Worm (Caenorhabditis elegans): Measurements from ENCODE around the gene F23H11.7.
A peak's percentile ranks its signal among the peaks of the same experiment; 100 is the strongest.

Gene F23H11.7

ce11 chrIII:909540-909939 lies 9.7 kb downstream of the F23H11.7 start, which contains the start of gene crls-1:
Gene crls-1 (minus strand): TSS chrIII:909902.
- no peak for TF ChIP-seq nhr-25 (tag; optimal IDR thresholded peaks at IDR 0.05)
- TF ChIP-seq Y55F3AM.14 (GFP tag; optimal IDR thresholded peaks at IDR 0.05) = no peak
- peak in 1 of 2 experiments; percentile 14 for TF ChIP-seq lsy-2 (tag; optimal IDR thresholded peaks at IDR 0.05)

ce11 chrIII:907990-908389 lies 11.2 kb downstream of the F23H11.7 start:
- TF ChIP-seq fos-1 (tag; optimal IDR thresholded peaks at IDR 0.05) (peak; percentile 93), ZK546.5 (tag; optimal IDR thresholded peaks at IDR 0.05) (no peak), ztf-11 (tag; optimal IDR thresholded peaks at IDR 0.05) (no peak), nhr-129 (tag; optimal IDR thresholded peaks at IDR 0.05) (peak; percentile 59), nhr-25 (tag; optimal IDR thresholded peaks at IDR 0.05) (peak; percentile 22), C34F6.9 (tag; optimal IDR thresholded peaks at IDR 0.05) (peak; percentile 41), lsy-2 (tag; optimal IDR thresholded peaks at IDR 0.05) (peak in 1 of 2 experiments; percentile 31)

DNA sequence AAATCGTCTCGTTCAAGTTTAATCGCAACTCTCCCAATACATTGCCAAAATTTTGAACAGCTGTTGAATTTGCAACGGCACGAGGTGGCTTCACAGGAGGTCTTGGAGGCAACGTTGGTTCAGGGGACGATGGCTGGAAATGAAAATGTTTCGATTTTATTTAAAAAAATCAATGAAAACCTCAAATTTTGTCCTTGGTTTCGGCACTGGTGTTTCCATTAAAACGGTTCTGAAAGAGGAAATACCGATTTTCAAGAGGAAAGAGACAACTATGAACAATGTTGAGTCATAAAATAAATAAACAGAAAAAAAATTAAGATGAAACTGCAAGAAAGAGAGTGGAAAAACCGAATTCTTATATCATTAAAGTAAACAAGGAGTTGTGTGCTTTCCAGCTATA lies 11.9 kb downstream of the F23H11.7 start, which contains the start of gene F23H11.4:
Gene F23H11.4, minus strand, starts transcription at position 229 of the 400 bp plus-strand sequence.
- TF ChIP-seq ztf-1 (GFP tag; conservative IDR thresholded peaks at IDR 0.05) = no peak
- no peak for TF ChIP-seq ztf-4 (tag; optimal IDR thresholded peaks at IDR 0.05)
- TF ChIP-seq R02D3.7 (tag; optimal IDR thresholded peaks at IDR 0.05) = no peak
- TF ChIP-seq nhr-6 (tag; optimal IDR thresholded peaks at IDR 0.05) = no peak

ce11 chrIII:901600-902250 lies 17.5 kb downstream of the F23H11.7 start:
- TF ChIP-seq lsy-2 (tag; optimal IDR thresholded peaks at IDR 0.05) = peak in 1 of 2 experiments; percentile 44
- TF ChIP-seq egl-27 (tag; optimal IDR thresholded peaks at IDR 0.05) = no peak
- peak; percentile 54 for TF ChIP-seq gmeb-1 (tag; optimal IDR thresholded peaks at IDR 0.05)
- TF ChIP-seq lin-11 (tag; optimal IDR thresholded peaks at IDR 0.05) = no peak
- no peak for TF ChIP-seq ztf-11 (tag; optimal IDR thresholded peaks at IDR 0.05)
- TF ChIP-seq lin-13 (GFP tag; optimal IDR thresholded peaks at IDR 0.05) = peak; percentile 34
- peak; percentile 35 for TF ChIP-seq C34F6.9 (tag; optimal IDR thresholded peaks at IDR 0.05)

DNA sequence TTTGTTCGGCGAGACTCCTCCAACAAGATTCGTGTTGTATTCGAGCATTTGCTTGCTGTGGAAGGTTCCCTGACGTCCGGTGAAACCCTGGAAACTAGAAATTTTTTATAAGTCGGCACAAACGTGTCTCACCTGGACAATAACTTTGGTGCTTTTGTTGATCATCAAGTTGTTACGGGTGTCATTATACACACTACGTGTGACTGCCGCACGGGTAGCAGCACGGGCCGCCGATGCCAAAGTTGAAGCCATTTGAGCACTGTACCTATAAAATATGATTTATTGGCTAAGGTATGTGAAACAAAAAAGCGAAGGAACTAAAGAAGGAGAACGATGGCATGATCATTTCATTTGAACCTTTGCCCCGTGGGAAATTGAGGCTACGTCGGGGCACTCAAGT lies 18.1 kb downstream of the F23H11.7 start, which contains the start of gene sucl-2:
Gene sucl-2, minus strand, starts transcription at position 265 of the 400 bp plus-strand sequence.
- no peak for TF ChIP-seq nhr-21 (tag; optimal IDR thresholded peaks at IDR 0.05)
- no peak for TF ChIP-seq crh-2 (tag; optimal IDR thresholded peaks at IDR 0.05)
- no peak for TF ChIP-seq unc-55 (GFP tag; optimal IDR thresholded peaks at IDR 0.05)
- no peak for TF ChIP-seq lin-39 (tag; optimal IDR thresholded peaks at IDR 0.05)
- no peak for TF ChIP-seq nhr-12 (tag; optimal IDR thresholded peaks at IDR 0.05)
- TF ChIP-seq ztf-11 (tag; optimal IDR thresholded peaks at IDR 0.05) = no peak
- TF ChIP-seq R02D3.7 (tag; optimal IDR thresholded peaks at IDR 0.05) = no peak
- TF ChIP-seq peb-1 (tag; optimal IDR thresholded peaks at IDR 0.05) = no peak
- TF ChIP-seq snpc-4 (tag; optimal IDR thresholded peaks at IDR 0.05) = no peak
- TF ChIP-seq gmeb-1 (tag; optimal IDR thresholded peaks at IDR 0.05) = no peak
- TF ChIP-seq lin-11 (tag; optimal IDR thresholded peaks at IDR 0.05) = no peak
- TF ChIP-seq ztf-4 (tag; optimal IDR thresholded peaks at IDR 0.05) = no peak
- no peak for TF ChIP-seq nhr-77 (tag; optimal IDR thresholded peaks at IDR 0.05)
- no peak for TF ChIP-seq aly-2 (tag; optimal IDR thresholded peaks at IDR 0.05)
- no peak for TF ChIP-seq ama-1 (optimal IDR thresholded peaks at IDR 0.05)
- no peak for TF ChIP-seq F13H6.1 (tag; optimal IDR thresholded peaks at IDR 0.05)
- no peak for TF ChIP-seq elt-3 (tag; optimal IDR thresholded peaks at IDR 0.05)
- no peak for TF ChIP-seq elt-1 (tag; optimal IDR thresholded peaks at IDR 0.05)
- no peak for TF ChIP-seq fos-1 (tag; optimal IDR thresholded peaks at IDR 0.05)

DNA sequence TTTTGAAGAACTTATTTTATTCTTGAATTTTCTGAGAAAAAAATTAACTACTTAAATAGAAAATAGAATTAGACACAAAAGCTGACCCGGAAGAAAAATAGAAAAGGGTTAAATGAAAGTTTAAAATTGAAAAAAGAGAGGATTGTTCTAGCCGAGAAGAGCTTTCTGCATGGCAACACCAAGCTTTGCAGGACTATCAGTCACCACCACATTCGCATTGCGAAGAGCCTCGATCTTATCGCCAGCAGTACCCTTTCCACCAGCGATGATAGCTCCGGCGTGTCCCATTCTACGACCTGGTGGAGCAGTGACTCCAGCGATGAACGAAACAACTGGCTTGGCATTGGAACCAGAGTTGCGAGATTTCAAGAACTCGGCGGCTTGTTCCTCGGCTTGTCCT lies 19.1 kb downstream of the F23H11.7 start:
- TF ChIP-seq ama-1 (optimal IDR thresholded peaks at IDR 0.05) (no peak), sma-3 (GFP tag; optimal IDR thresholded peaks at IDR 0.05) (no peak)

- TF ChIP-seq lin-39 (tag; optimal IDR thresholded peaks at IDR 0.05) = no peak
- no peak for TF ChIP-seq mab-5 (tag; optimal IDR thresholded peaks at IDR 0.05)
- TF ChIP-seq F13H6.1 (tag; optimal IDR thresholded peaks at IDR 0.05) = no peak
- no peak for TF ChIP-seq unc-55 (GFP tag; optimal IDR thresholded peaks at IDR 0.05)
- no peak for TF ChIP-seq Y55F3AM.14 (GFP tag; optimal IDR thresholded peaks at IDR 0.05)
- TF ChIP-seq dmd-4 (tag; optimal IDR thresholded peaks at IDR 0.05) = no peak
- TF ChIP-seq aly-2 (tag; optimal IDR thresholded peaks at IDR 0.05) = no peak
- TF ChIP-seq mdl-1 (tag; optimal IDR thresholded peaks at IDR 0.05) = no peak
- TF ChIP-seq ztf-11 (tag; optimal IDR thresholded peaks at IDR 0.05) = no peak
- no peak for TF ChIP-seq snpc-4 (tag; optimal IDR thresholded peaks at IDR 0.05)
- TF ChIP-seq nhr-6 (tag; optimal IDR thresholded peaks at IDR 0.05) = no peak
- TF ChIP-seq nhr-25 (tag; optimal IDR thresholded peaks at IDR 0.05) = no peak
- TF ChIP-seq mbf-1 (tag; optimal IDR thresholded peaks at IDR 0.05) = no peak
- no peak for TF ChIP-seq alr-1 (tag; optimal IDR thresholded peaks at IDR 0.05)
- no peak for TF ChIP-seq lin-13 (GFP tag; optimal IDR thresholded peaks at IDR 0.05)
- TF ChIP-seq nhr-11 (tag; optimal IDR thresholded peaks at IDR 0.05) = no peak
Measured at ce11 chrIII:896904-897303, 22.3 kb downstream of the F23H11.7 start.
